Worm (Caenorhabditis elegans): ENCODE results near the gene W02F12.4.

Gene W02F12.4

ce11 chrV:6706771-6707170, at the start of gene W02F12.4:
Gene W02F12.4 (minus strand): TSS chrV:6706934.
- no peak for TF ChIP-seq lin-32 (GFP tag; optimal IDR thresholded peaks at IDR 0.05)
- TF ChIP-seq ces-1 (GFP tag; optimal IDR thresholded peaks at IDR 0.05), result no peak
- peak; percentile 3 for TF ChIP-seq zip-8 (tag; optimal IDR thresholded peaks at IDR 0.05)
- TF ChIP-seq hlh-1 (tag; optimal IDR thresholded peaks at IDR 0.05), result no peak
- no peak for TF ChIP-seq flh-1 (GFP tag; optimal IDR thresholded peaks at IDR 0.05)

ce11 chrV:6753257-6753656, 46.5 kb upstream of the W02F12.4 start:
- no peak for TF ChIP-seq cnd-1 (tag; optimal IDR thresholded peaks at IDR 0.05)
- no peak for TF ChIP-seq ham-2 (GFP tag; optimal IDR thresholded peaks at IDR 0.05)
- no peak for TF ChIP-seq nhr-76 (tag; optimal IDR thresholded peaks at IDR 0.05)
- TF ChIP-seq ceh-39 (tag; optimal IDR thresholded peaks at IDR 0.05), result no peak
- no peak for TF ChIP-seq zip-8 (tag; optimal IDR thresholded peaks at IDR 0.05)
- no peak for TF ChIP-seq elt-1 (tag; optimal IDR thresholded peaks at IDR 0.05; ENCODE audit: borderline replicate concordance, insufficient read depth)
- TF ChIP-seq lin-13 (tag; optimal IDR thresholded peaks at IDR 0.05), result no peak
- no peak for TF ChIP-seq nhr-12 (tag; optimal IDR thresholded peaks at IDR 0.05)
- TF ChIP-seq ceh-83 (GFP tag; optimal IDR thresholded peaks at IDR 0.05), result no peak
- TF ChIP-seq blmp-1 (tag; optimal IDR thresholded peaks at IDR 0.05), result no peak
- TF ChIP-seq snpc-4 (tag; optimal IDR thresholded peaks at IDR 0.05), result no peak
- TF ChIP-seq flh-1 (GFP tag; optimal IDR thresholded peaks at IDR 0.05), result no peak
- TF ChIP-seq ceh-43 (GFP tag; optimal IDR thresholded peaks at IDR 0.05), result no peak
- TF ChIP-seq lin-32 (GFP tag; optimal IDR thresholded peaks at IDR 0.05), result no peak
- TF ChIP-seq mab-5 (tag; optimal IDR thresholded peaks at IDR 0.05), result no peak

ce11 chrV:6751493-6752100, 44.9 kb upstream of the W02F12.4 start:
- TF ChIP-seq nhr-28 (tag; optimal IDR thresholded peaks at IDR 0.05) (no peak), mep-1 (tag; optimal IDR thresholded peaks at IDR 0.05) (no peak), unc-62 (GFP tag; optimal IDR thresholded peaks at IDR 0.05) (no peak), ces-1 (GFP tag; optimal IDR thresholded peaks at IDR 0.05) (no peak), elt-3 (tag; optimal IDR thresholded peaks at IDR 0.05) (no peak), elt-1 (tag; optimal IDR thresholded peaks at IDR 0.05; ENCODE audit: borderline replicate concordance, insufficient read depth) (no peak), sptf-1 (tag; optimal IDR thresholded peaks at IDR 0.05) (no peak), lin-32 (GFP tag; optimal IDR thresholded peaks at IDR 0.05) (no peak), hlh-1 (tag; optimal IDR thresholded peaks at IDR 0.05) (peak; percentile 32), snpc-4 (tag; optimal IDR thresholded peaks at IDR 0.05) (no peak), ham-2 (GFP tag; optimal IDR thresholded peaks at IDR 0.05) (no peak), blmp-1 (tag; optimal IDR thresholded peaks at IDR 0.05) (no peak), ceh-43 (GFP tag; optimal IDR thresholded peaks at IDR 0.05) (no peak), unc-120 (tag; optimal IDR thresholded peaks at IDR 0.05; ENCODE audit: poor library complexity, severe bottlenecking) (peak; percentile 65), ztf-11 (tag; optimal IDR thresholded peaks at IDR 0.05) (no peak)

- no peak for TF ChIP-seq cnd-1 (tag; optimal IDR thresholded peaks at IDR 0.05)
- peak; percentile 30 for TF ChIP-seq blmp-1 (tag; optimal IDR thresholded peaks at IDR 0.05)
Measured at ce11 chrV:6744774-6745173, 38.0 kb upstream of the W02F12.4 start, which contains the start of gene T25F10.3. Gene T25F10.3 (plus strand): TSS chrV:6745081.

- TF ChIP-seq pha-4 (tag; optimal IDR thresholded peaks at IDR 0.05) (no peak), blmp-1 (tag; optimal IDR thresholded peaks at IDR 0.05) (peak; percentile 15), nhr-28 (tag; optimal IDR thresholded peaks at IDR 0.05) (no peak), elt-1 (tag; optimal IDR thresholded peaks at IDR 0.05; ENCODE audit: borderline replicate concordance, insufficient read depth) (peak; percentile 59), ceh-43 (GFP tag; optimal IDR thresholded peaks at IDR 0.05) (no peak), flh-1 (GFP tag; optimal IDR thresholded peaks at IDR 0.05) (no peak)
Measured at ce11 chrV:6736877-6737276, 30.1 kb upstream of the W02F12.4 start.

ce11 chrV:6736108-6736507, 29.4 kb upstream of the W02F12.4 start:
- TF ChIP-seq unc-62 (GFP tag; optimal IDR thresholded peaks at IDR 0.05), result no peak
- no peak for TF ChIP-seq blmp-1 (tag; optimal IDR thresholded peaks at IDR 0.05)
- no peak for TF ChIP-seq ceh-39 (tag; optimal IDR thresholded peaks at IDR 0.05)
- TF ChIP-seq lin-13 (tag; optimal IDR thresholded peaks at IDR 0.05), result no peak
- no peak for TF ChIP-seq ham-2 (GFP tag; optimal IDR thresholded peaks at IDR 0.05)
- no peak for TF ChIP-seq unc-39 (tag; optimal IDR thresholded peaks at IDR 0.05)
- no peak for TF ChIP-seq nhr-28 (tag; optimal IDR thresholded peaks at IDR 0.05)
- no peak for TF ChIP-seq elt-1 (tag; optimal IDR thresholded peaks at IDR 0.05; ENCODE audit: borderline replicate concordance, insufficient read depth)
- TF ChIP-seq ceh-43 (GFP tag; optimal IDR thresholded peaks at IDR 0.05), result no peak
- TF ChIP-seq snpc-4 (tag; optimal IDR thresholded peaks at IDR 0.05), result no peak
- no peak for TF ChIP-seq zip-8 (tag; optimal IDR thresholded peaks at IDR 0.05)
- no peak for TF ChIP-seq drap-1 (GFP tag; optimal IDR thresholded peaks at IDR 0.05)
- TF ChIP-seq bed-3 (GFP tag; optimal IDR thresholded peaks at IDR 0.05), result no peak
- TF ChIP-seq elt-3 (tag; optimal IDR thresholded peaks at IDR 0.05), result no peak
